Fruit fly (Drosophila melanogaster) S2 (cell line): ENCODE measurements around the gene CG43169.

Source experiments
- CG8478 ChIP-seq: fragments of >200 bp; optimal IDR thresholded peaks from 2 replicates; lab custom pipeline; 2018
- CTCF ChIP-seq, 2 experiments: fragments of >200 bp; optimal IDR thresholded peaks; 2 replicates each; lab custom pipeline; 2018

DNA sequence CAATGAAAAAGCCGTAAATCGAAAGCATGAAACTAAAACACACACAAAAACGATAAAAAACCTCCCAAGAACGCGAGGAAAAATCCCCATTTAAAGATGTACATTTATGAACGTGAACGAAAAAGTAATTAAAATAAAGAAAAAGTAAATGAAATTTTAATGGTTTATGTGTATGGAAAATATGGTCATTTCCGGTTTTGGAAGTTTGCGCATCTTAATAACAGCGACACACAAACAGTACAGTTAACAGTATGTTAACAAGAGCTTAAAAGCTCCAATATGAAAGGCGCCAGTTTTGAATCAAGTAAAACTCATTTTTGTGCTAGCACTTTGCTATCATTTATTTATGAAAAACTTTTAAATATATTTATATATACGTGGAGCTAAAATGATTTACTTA, 43.5 kb upstream of the CG43169 start:
- TF ChIP-seq CTCF (optimal IDR thresholded peaks at IDR 0.05; lab: Kevin White, UChicago) (no peak), CG8478 (no peak)
